Fruit fly (Drosophila melanogaster) Kc167 (cell line): Measurements from ENCODE around the gene bchs.

Experiments used
- Myc ChIP-seq: fragments of >200 bp; optimal IDR thresholded peaks from 2 replicates; lab custom pipeline; 2017; ENCODE audit warnings: missing external identifiers
- Sin3A ChIP-seq: fragments of >200 bp; optimal IDR thresholded peaks from 2 replicates; lab custom pipeline; 2018; ENCODE audit warnings: missing external identifiers
- h ChIP-seq: fragments of >200 bp; optimal IDR thresholded peaks from 3 replicates; lab custom pipeline; 2018; ENCODE audit warnings: missing external identifiers
- insv ChIP-seq: fragments of >200 bp; optimal IDR thresholded peaks from 3 replicates; lab custom pipeline; 2018; ENCODE audit warnings: missing external identifiers
- psq ChIP-seq: fragments of >200 bp; optimal IDR thresholded peaks from 2 replicates; lab custom pipeline; 2017; ENCODE audit warnings: missing external identifiers
- ttk ChIP-seq: sonication (Bioruptor generic); optimal IDR thresholded peaks from 2 replicates; lab custom pipeline; 2017; ENCODE audit warnings: missing external identifiers

bchs gene

DNA sequence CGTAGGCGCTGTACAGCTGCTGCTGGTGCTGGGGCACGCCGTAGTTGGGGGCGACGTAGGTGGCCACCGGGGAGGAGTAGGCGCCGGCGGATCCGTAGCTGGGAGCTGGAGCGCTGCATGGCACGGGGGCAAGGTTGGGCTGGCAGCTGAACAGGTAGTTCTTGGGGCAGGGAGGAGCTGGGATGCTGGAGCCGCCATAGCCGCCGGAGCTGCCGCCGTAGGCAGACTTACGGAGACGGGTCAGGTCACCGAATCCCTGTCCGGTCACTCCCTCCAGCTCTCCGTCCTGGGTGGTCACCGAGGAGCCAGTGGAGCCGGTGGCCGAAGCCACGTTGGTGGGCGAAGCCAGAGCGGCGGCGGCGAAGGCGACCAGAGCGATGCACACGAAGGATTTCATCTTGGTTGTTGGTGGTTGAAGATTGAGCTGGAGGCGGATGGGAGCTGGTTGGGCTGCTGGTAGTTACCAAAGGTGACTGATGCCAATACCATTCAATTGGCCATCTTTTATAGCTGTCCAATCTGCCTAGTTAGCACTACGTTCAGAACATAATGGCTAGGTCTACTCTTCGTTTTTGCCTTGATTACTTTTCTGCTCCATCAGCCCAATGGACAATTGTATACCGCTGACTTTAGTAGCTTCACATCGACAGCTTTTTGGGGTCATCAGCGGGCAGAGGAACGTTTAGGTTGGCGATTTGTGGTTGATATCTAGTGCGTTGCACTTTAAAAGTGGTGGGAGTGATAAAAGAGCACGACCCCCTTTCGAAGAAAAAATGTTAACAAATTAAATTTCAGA is 53.1 kb downstream of the bchs start, which contains the start of gene Vm26Aa:
TSS of gene Vm26Aa (minus strand) at position 478 of the 796 bp plus-strand sequence.
- no peak for TF ChIP-seq Sin3A (lab: Kevin White, UChicago)
- no peak for TF ChIP-seq insv (lab: Kevin White, UChicago)
- no peak for TF ChIP-seq h (lab: Kevin White, UChicago)
- no peak for TF ChIP-seq Myc
- no peak for TF ChIP-seq psq (lab: Kevin White, UChicago)
- no peak for TF ChIP-seq ttk

- TF ChIP-seq Sin3A (lab: Kevin White, UChicago) (no peak), h (lab: Kevin White, UChicago) (no peak), insv (lab: Kevin White, UChicago) (no peak), Myc (no peak)
Observed at dm6 chr2L:5961169-5961918, 54.4 kb downstream of the bchs start.

DNA sequence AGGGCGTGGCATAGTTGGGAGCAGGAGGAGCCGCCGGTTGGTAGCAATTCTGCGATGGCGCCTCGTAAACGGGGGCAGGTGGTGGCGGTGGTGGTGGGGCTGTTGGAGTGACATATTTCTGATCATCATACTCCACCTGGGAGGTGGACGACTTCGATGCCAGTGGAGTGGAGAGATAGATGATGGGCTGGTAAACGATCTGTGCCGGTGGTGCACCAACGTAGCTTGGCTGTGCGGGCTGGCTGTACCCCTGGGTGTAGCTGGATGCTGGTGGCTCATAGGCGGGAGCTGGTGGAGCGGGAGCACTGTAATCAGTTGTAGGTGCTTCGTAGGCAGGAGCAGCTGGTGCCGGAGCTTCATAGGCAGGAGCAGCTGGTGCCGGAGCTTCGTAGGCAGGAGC is 56.3 kb downstream of the bchs start:
- no peak for TF ChIP-seq Sin3A (lab: Kevin White, UChicago)
- TF ChIP-seq psq (lab: Kevin White, UChicago), result no peak
- TF ChIP-seq ttk, result no peak
- no peak for TF ChIP-seq insv (lab: Kevin White, UChicago)
- TF ChIP-seq h (lab: Kevin White, UChicago), result no peak
- no peak for TF ChIP-seq Myc

dm6 chr2L:5964211-5964610 is 57.2 kb downstream of the bchs start:
- TF ChIP-seq ttk, result no peak
- no peak for TF ChIP-seq insv (lab: Kevin White, UChicago)
- TF ChIP-seq h (lab: Kevin White, UChicago), result no peak
- TF ChIP-seq Sin3A (lab: Kevin White, UChicago), result no peak
- TF ChIP-seq Myc, result no peak
- no peak for TF ChIP-seq psq (lab: Kevin White, UChicago)

- TF ChIP-seq psq (lab: Kevin White, UChicago), result no peak
- TF ChIP-seq ttk, result no peak
- no peak for TF ChIP-seq h (lab: Kevin White, UChicago)
- TF ChIP-seq Sin3A (lab: Kevin White, UChicago), result no peak
- no peak for TF ChIP-seq Myc
- no peak for TF ChIP-seq insv (lab: Kevin White, UChicago)
Observed at dm6 chr2L:5964851-5965250, 57.9 kb downstream of the bchs start, which contains the start of gene psd. Gene psd, minus strand, starts transcription at chr2L:5964951.

DNA sequence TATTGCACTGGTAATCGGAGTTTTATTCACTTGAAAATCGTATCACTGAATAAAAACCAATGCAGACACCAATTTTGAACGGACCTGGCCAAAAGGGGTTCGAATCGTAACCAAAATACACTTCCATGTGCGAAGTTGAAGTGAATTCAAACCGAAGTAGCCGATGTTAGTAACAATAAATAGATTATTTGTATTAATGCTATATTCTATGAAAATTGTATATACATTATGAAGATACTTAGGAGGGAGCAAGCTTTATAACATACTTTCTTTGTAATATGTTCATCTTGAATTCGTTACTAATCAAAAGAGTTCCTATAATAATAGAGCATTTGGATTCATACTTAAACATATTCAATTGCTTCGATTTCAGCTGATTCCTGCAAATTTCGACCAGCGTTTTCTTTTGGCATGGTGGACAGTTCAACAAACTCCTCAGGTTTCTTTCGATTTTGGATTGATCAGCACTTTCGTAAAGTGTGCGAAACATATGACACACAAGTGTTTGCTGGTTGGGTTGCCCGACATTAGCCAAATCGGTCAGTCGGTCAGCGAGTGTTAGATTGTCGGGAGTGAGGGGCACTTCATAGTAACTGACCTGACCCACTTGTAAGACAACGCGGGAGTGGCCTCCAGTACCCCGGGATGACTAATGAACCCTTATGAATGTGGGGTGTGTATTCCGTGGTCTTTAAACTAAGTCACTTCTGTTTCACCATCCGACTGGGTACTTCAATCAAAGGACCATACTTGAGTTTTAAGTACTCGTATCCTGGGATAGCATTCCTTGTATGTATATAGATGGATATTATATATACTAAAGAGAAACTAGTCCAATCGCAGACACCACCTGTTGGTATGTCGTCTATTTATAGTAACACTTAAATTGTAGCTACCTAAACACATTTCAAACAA is 61.0 kb downstream of the bchs start, which contains the start of the genes CG13992 and Ucp4C:
TSS of gene CG13992 (minus strand) at position 51 of the 915 bp plus-strand sequence.
TSS of gene Ucp4C (plus strand) at position 865 of the 915 bp plus-strand sequence.
- TF ChIP-seq h (lab: Kevin White, UChicago) (no peak), psq (lab: Kevin White, UChicago) (no peak), Myc (no peak), Sin3A (lab: Kevin White, UChicago) (no peak), ttk (no peak), insv (lab: Kevin White, UChicago) (no peak)

DNA sequence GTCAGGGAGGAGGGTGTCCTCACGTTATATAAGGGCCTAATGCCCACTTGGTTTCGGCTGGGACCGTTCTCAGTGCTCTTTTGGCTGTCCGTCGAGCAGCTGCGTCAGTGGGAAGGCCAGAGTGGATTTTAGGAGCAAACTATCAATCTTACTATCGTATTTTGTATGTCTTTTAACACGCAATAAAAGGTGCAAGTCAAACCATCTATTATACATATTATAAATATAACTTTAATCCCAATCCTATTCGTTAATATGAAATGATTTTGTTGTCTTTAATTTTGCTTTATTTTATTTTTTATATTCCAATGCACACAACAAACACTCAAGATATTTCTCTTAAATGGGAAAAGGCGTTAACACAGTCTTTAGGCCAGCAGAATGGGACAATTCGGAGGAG is 62.6 kb downstream of the bchs start, which contains the start of gene Ucp4B:
TSS of gene Ucp4B (plus strand) at position 301 of the 400 bp plus-strand sequence.
- no peak for TF ChIP-seq h (lab: Kevin White, UChicago)

DNA sequence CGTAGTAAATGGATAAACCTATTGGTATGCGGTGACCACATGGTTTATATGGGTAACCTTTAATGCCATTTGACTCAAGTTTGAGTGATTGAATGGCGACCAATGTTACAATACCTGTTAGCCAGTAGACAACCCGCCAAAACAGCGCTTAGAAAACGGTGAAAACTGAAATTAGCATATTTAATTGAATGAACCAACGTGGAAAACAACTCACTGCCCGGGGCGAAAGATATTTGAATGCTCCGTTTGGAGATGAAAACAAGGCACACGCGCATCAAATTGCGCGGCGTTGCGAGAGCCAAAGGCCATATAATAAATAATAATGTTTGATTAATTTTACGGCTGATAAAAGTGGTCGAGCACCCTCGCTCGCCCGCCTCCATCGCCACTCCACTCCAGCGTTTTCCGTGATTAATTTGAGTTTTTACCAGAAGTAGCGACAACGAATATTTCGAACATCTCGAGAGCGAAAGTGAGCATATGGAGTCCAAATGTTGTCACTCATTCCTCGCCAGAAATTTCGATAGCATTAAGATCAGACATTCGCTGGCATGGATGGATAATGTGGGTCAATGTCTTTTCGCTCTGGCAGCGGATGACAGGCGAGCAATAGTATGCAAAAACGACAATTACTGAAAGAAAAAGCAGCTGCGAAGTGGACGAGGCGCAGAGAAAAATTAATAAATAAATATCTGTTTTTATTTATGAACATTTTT is 64.3 kb downstream of the bchs start:
- TF ChIP-seq Myc (no peak), psq (lab: Kevin White, UChicago) (no peak), Sin3A (lab: Kevin White, UChicago) (no peak), h (lab: Kevin White, UChicago) (no peak), ttk (no peak), insv (lab: Kevin White, UChicago) (no peak)

- TF ChIP-seq Myc (no peak), insv (lab: Kevin White, UChicago) (no peak), Sin3A (lab: Kevin White, UChicago) (no peak), psq (lab: Kevin White, UChicago) (no peak), ttk (no peak), h (lab: Kevin White, UChicago) (no peak)
Observed at dm6 chr2L:5972005-5972404, 65.0 kb downstream of the bchs start.
